Worm (Caenorhabditis elegans): ENCODE data around the gene F22B3.7.
"Not testable (repeated sequence)": the region's sequence is repeated elsewhere in the genome, so short reads cannot be mapped to it uniquely, and the experiment has no call there.

Gene F22B3.7

DNA sequence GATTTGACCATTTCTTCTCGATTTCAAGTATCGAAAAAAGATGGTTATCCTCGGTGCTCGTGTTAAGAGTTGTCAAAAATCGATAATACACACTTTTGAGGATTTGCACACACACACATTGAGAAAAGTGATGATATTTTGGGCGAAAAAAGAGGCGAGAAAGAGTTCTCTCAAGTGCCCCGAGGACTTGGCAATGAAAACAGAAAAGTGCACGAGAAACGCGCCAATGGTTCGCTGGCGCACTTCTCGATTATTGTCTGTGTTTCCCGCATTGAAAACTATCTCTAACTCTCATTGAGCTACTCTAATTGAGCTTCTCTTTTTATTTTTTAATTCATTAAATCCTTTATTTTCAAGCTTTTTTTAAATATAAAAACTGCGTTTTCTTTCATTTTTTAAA, 12.1 kb upstream of the F22B3.7 start (continued):
- TF ChIP-seq rnt-1 (tag; optimal IDR thresholded peaks at IDR 0.05) (peak; percentile 87), egl-27 (tag; optimal IDR thresholded peaks at IDR 0.05) (no peak)

ce11 chrIV:11431448-11431847, 9.9 kb upstream of the F22B3.7 start:
- TF ChIP-seq efl-1 (optimal IDR thresholded peaks at IDR 0.05) (no peak), efl-1 (GFP tag; optimal IDR thresholded peaks at IDR 0.05 in 1 of 2) (no peak), lin-14 (GFP tag; optimal IDR thresholded peaks at IDR 0.05) (peak; percentile 30)

DNA sequence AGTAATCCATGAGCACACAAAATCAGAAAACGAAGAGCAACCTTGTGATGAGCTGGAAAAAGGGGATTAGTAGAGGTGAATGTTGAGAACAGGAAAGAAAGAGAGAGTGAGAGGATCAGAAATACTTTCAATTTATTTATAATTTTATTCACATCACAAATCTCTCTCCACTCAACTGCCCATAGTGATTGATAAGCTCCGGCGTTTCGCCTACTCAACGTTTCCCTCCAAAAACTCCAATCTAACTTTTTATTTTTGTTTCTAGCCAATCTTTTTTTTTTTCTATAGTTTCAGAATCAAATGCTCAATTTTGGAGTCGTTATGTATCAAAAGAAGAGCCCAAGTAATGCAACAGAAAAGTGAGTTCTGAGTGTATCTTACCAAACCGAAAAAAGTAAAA, 3.8 kb upstream of the F22B3.7 start, which contains the start of gene kin-4:
kin-4 (plus strand) TSS at position 301 of the 400 bp plus-strand sequence.
- peak; percentile 17 for TF ChIP-seq fkh-8 (tag; optimal IDR thresholded peaks at IDR 0.05)
- peak; percentile 20 for TF ChIP-seq dsc-1 (tag; optimal IDR thresholded peaks at IDR 0.05)
- TF ChIP-seq nhr-28 (tag; optimal IDR thresholded peaks at IDR 0.05): no peak

DNA sequence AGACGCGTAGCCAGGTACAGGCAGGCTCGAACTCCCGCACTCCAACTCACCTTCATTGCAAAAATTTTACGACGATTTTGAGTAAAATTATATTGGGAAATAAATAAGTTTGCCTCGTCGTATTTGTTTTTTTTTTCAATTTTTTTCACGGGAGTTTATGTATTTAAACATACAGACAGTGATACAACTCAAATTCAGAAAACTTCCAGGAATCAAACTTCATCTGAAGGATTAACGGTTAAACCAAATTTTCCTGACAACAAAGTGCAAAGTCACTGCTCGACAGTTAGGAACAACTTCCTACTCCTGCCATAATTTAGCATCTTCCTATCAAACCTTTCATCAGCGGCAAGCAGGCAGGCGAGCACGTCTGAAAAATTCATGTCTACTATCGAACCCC, 3.2 kb upstream of the F22B3.7 start, which contains the start of gene F22B3.8:
F22B3.8 (minus strand) TSS at position 101 of the 400 bp plus-strand sequence.
- no peak for TF ChIP-seq hlh-4 (tag; optimal IDR thresholded peaks at IDR 0.05)

- not testable (repeated sequence) for TF ChIP-seq snu-23 (GFP tag; optimal IDR thresholded peaks at IDR 0.05); pax-3 (tag; optimal IDR thresholded peaks at IDR 0.05); elt-2 (tag; optimal IDR thresholded peaks at IDR 0.05)
These were observed 4.9 kb downstream of the F22B3.7 start, which contains the start of gene F22B3.5 for ce11 chrIV:11416724-11417123. Gene F22B3.5 (minus strand): TSS chrIV:11416824.

ce11 chrIV:11414920-11415319, 6.7 kb downstream of the F22B3.7 start, which contains the start of gene F22B3.10:
Gene F22B3.10 (minus strand): TSS chrIV:11415020.
- TF ChIP-seq zag-1 (tag; optimal IDR thresholded peaks at IDR 0.05): no peak
- no peak for TF ChIP-seq unc-86 (tag; optimal IDR thresholded peaks at IDR 0.05)
- TF ChIP-seq nhr-90 (tag; optimal IDR thresholded peaks at IDR 0.05; ENCODE audit: poor library complexity): no peak
- no peak for TF ChIP-seq lin-13 (GFP tag; optimal IDR thresholded peaks at IDR 0.05)
- TF ChIP-seq efl-1 (optimal IDR thresholded peaks at IDR 0.05): no peak
- TF ChIP-seq efl-1 (GFP tag; optimal IDR thresholded peaks at IDR 0.05 in 1 of 2): no peak
- TF ChIP-seq elt-2 (tag; optimal IDR thresholded peaks at IDR 0.05): no peak
- no peak for TF ChIP-seq mab-9 (GFP tag; IDR thresholded peaks at IDR 0.05)
- TF ChIP-seq nhr-11 (tag; optimal IDR thresholded peaks at IDR 0.05): no peak
- no peak for TF ChIP-seq unc-130 (tag; optimal IDR thresholded peaks at IDR 0.05)
- no peak for TF ChIP-seq grh-1 (GFP tag; IDR thresholded peaks at IDR 0.05)
- no peak for TF ChIP-seq ztf-4 (tag; optimal IDR thresholded peaks at IDR 0.05)
- TF ChIP-seq snpc-4 (tag; optimal IDR thresholded peaks at IDR 0.05): no peak
- no peak for TF ChIP-seq pax-3 (tag; optimal IDR thresholded peaks at IDR 0.05)
- TF ChIP-seq nhr-84 (tag; optimal IDR thresholded peaks at IDR 0.05): no peak
- TF ChIP-seq aha-1 (tag; optimal IDR thresholded peaks at IDR 0.05): no peak

- TF ChIP-seq mab-9 (GFP tag; IDR thresholded peaks at IDR 0.05): no peak
- no peak for TF ChIP-seq egl-27 (tag; optimal IDR thresholded peaks at IDR 0.05)
- no peak for TF ChIP-seq hlh-17 (GFP tag; optimal IDR thresholded peaks at IDR 0.05; ENCODE audit: borderline replicate concordance)
- no peak for TF ChIP-seq ama-1 (optimal IDR thresholded peaks at IDR 0.05)
- no peak for TF ChIP-seq nhr-84 (tag; optimal IDR thresholded peaks at IDR 0.05)
- no peak for TF ChIP-seq unc-62 (GFP tag; optimal IDR thresholded peaks at IDR 0.05)
- TF ChIP-seq ztf-11 (tag; optimal IDR thresholded peaks at IDR 0.05): no peak
- TF ChIP-seq ets-5 (GFP tag; IDR thresholded peaks at IDR 0.05): no peak
- no peak for TF ChIP-seq unc-86 (tag; optimal IDR thresholded peaks at IDR 0.05)
- TF ChIP-seq lin-14 (GFP tag; optimal IDR thresholded peaks at IDR 0.05): no peak
- TF ChIP-seq vab-15 (tag; optimal IDR thresholded peaks at IDR 0.05): no peak
- no peak for TF ChIP-seq irx-1 (tag; optimal IDR thresholded peaks at IDR 0.05)
- no peak for TF ChIP-seq tbx-2 (tag; optimal IDR thresholded peaks at IDR 0.05)
- no peak for TF ChIP-seq swsn-7 (tag; optimal IDR thresholded peaks at IDR 0.05)
These were observed 11.5 kb downstream of the F22B3.7 start, which contains the start of gene gfat-2 for ce11 chrIV:11410084-11410483. Gene gfat-2 (plus strand): TSS chrIV:11410228.
